Worm (Caenorhabditis elegans) whole organism, young adult: ENCODE data around the gene Y37A1A.3.

Experiments used
- attf-5 ChIP-seq: fragments of 200-800 bp; sonication (Bioruptor generic); optimal IDR thresholded peaks from 2 replicates; lab custom pipeline; 2018; ENCODE audit warnings: mild to moderate bottlenecking, missing genetic modification characterization, missing compliant biosample characterization
- let-607 ChIP-seq, 2 experiments: fragments of 200-800 bp in 1 of 2; sonication (Bioruptor generic) in 1 of 2; sonication (generic microtip) in 1 of 2; optimal IDR thresholded peaks; 2 replicates each; lab custom pipeline; 2016 to 2018; ENCODE audit warnings: mild to moderate bottlenecking in 2 of 2, missing compliant biosample characterization in 2 of 2, missing genetic modification characterization in 2 of 2, moderate library complexity in 2 of 2, missing genotype in 1 of 2

- TF ChIP-seq let-607 (tag; optimal IDR thresholded peaks at IDR 0.05; lab: Kevin White, UChicago) (no peak), attf-5 (no peak)
These were observed 14.5 kb downstream of the Y37A1A.3 start for ce11 chrIV:13888164-13888518.
